Worm (Caenorhabditis elegans): ENCODE measurements around the gene ceh-86.

DNA sequence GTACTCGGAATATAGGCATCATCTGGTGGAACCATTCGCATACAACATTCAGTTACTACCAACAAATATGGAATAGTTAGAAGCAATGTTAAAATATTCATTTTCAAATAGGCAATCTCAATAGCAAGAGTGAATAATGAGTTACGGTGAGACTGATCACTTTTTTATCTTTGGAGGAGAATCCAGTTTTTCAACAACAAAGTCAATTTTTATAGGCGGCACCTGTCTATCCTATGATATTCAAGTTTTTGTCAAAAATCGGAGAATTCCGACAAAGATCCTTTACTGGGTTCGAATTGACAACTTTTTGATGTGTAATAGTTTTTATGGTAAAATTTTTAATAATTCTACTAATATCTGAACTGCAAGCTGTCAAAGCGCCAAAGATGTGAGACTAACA is 38.1 kb downstream of the ceh-86 start, which contains the start of gene F16G10.11:
- TF ChIP-seq pha-2 (tag; optimal IDR thresholded peaks at IDR 0.05), result no peak
- TF ChIP-seq K09A11.1 (tag; optimal IDR thresholded peaks at IDR 0.05; ENCODE audit: insufficient read depth), result no peak
- TF ChIP-seq ref-2 (tag; optimal IDR thresholded peaks at IDR 0.05), result no peak
- no peak for TF ChIP-seq ceh-19 (GFP tag; optimal IDR thresholded peaks at IDR 0.05)
- TF ChIP-seq dmd-4 (tag; optimal IDR thresholded peaks at IDR 0.05; ENCODE audit: borderline replicate concordance), result no peak
- TF ChIP-seq lin-11 (tag; optimal IDR thresholded peaks at IDR 0.05), result no peak
